Fruit fly (Drosophila melanogaster): Measurements from ENCODE around the gene CG42762.

The CG42762 gene

dm6 chr2L:8164219-8164618 lies 20.4 kb upstream of the CG42762 start (continued):
- TF ChIP-seq BEAF-32 (GFP tag; optimal IDR thresholded peaks at IDR 0.05) (no peak), CG11093 (GFP tag; IDR thresholded peaks at IDR 0.05) (no peak; the same call in 2 of the 3 replicates), CG2202 (tag; optimal IDR thresholded peaks at IDR 0.05) (peak; percentile 92), CG6175 (GFP tag; IDR thresholded peaks at IDR 0.05) (no peak), ttk (GFP tag; IDR thresholded peaks at IDR 0.05) (no peak), CG7556 (GFP tag; optimal IDR thresholded peaks at IDR 0.05) (peak; percentile 82), CG33213 (GFP tag; optimal IDR thresholded peaks at IDR 0.05) (peak; percentile 85), pfk (GFP tag; optimal IDR thresholded peaks at IDR 0.05) (peak; percentile 68), Sry-δ (GFP tag; optimal IDR thresholded peaks at IDR 0.05) (peak; percentile 31), lola (GFP tag; optimal IDR thresholded peaks at IDR 0.05) (peak in 1 of 3 experiments; percentile 78), Atf-2 (GFP tag; optimal IDR thresholded peaks at IDR 0.05) (peak; percentile 65), chinmo (GFP tag; IDR thresholded peaks at IDR 0.05; ENCODE audit: partially characterized antibody) (no peak), CG13296 (GFP tag; optimal IDR thresholded peaks at IDR 0.05) (peak; percentile 67), CG5245 (GFP tag; optimal IDR thresholded peaks at IDR 0.05) (peak; percentile 66), Ssrp (tag; optimal IDR thresholded peaks at IDR 0.05) (peak; percentile 51), CG3838 (GFP tag; optimal IDR thresholded peaks at IDR 0.05) (peak; percentile 71), Hmr (GFP tag; optimal IDR thresholded peaks at IDR 0.05) (peak; percentile 81), mld (GFP tag; IDR thresholded peaks at IDR 0.05; ENCODE audit: partially characterized antibody) (no peak), CG1792 (GFP tag; optimal IDR thresholded peaks at IDR 0.05) (peak; percentile 80), slou (GFP tag; optimal IDR thresholded peaks at IDR 0.05) (peak; percentile 18), seq (GFP tag; IDR thresholded peaks at IDR 0.05) (peak; percentile 41; the same call in 1 of the 2 replicates), CG30431 (GFP tag; optimal IDR thresholded peaks at IDR 0.05) (peak; percentile 70), ara (GFP tag; IDR thresholded peaks at IDR 0.05) (peak; percentile 84), ap (GFP tag; IDR thresholded peaks at IDR 0.05) (peak; percentile 56), bigmax (GFP tag; optimal IDR thresholded peaks at IDR 0.05) (peak; percentile 39), Stat92E (GFP tag; optimal IDR thresholded peaks at IDR 0.05) (peak in 1 of 3 experiments; percentile 33), CG14965 (GFP tag; optimal IDR thresholded peaks at IDR 0.05; ENCODE audit: borderline replicate concordance) (peak; percentile 64), nerfin-1 (tag; optimal IDR thresholded peaks at IDR 0.05) (peak; percentile 78), Fer2 (tag; optimal IDR thresholded peaks at IDR 0.05) (peak; percentile 54), D (optimal IDR thresholded peaks at IDR 0.05) (no peak), D (GFP tag; optimal IDR thresholded peaks at IDR 0.05) (peak; percentile 88), CG17612 (GFP tag; IDR thresholded peaks at IDR 0.05) (0 out of 2 replicates have a peak, but pooled peaks have one; percentile 27), Dek (tag; optimal IDR thresholded peaks at IDR 0.05) (peak; percentile 48), CG32767 (GFP tag; IDR thresholded peaks at IDR 0.05) (peak; percentile 53; the same call in 1 of the 2 replicates), org-1 (GFP tag; optimal IDR thresholded peaks at IDR 0.05) (peak; percentile 82), grau (tag; optimal IDR thresholded peaks at IDR 0.05) (peak; percentile 48), CG12659 (GFP tag; optimal IDR thresholded peaks at IDR 0.05) (peak; percentile 73), Ada2b (GFP tag; IDR thresholded peaks at IDR 0.05) (no peak), CG13624 (GFP tag; optimal IDR thresholded peaks at IDR 0.05) (peak; percentile 1), Sry-β (GFP tag; optimal IDR thresholded peaks at IDR 0.05) (peak; percentile 76), CG14710 (tag; optimal IDR thresholded peaks at IDR 0.05) (peak; percentile 88), CG12391 (tag; optimal IDR thresholded peaks at IDR 0.05) (peak; percentile 54), CG8388 (GFP tag; optimal IDR thresholded peaks at IDR 0.05) (peak; percentile 69), cato (GFP tag; optimal IDR thresholded peaks at IDR 0.05; ENCODE audit: borderline replicate concordance) (peak; percentile 43), CG8944 (GFP tag; optimal IDR thresholded peaks at IDR 0.05) (peak; percentile 61), maf-S (GFP tag; optimal IDR thresholded peaks at IDR 0.05) (peak; percentile 63), cad (GFP tag; optimal IDR thresholded peaks at IDR 0.05) (no peak), insv (GFP tag; optimal IDR thresholded peaks at IDR 0.05) (peak in 1 of 2 experiments; percentile 47), Tbp (GFP tag; optimal IDR thresholded peaks at IDR 0.05) (no peak), Pdp1 (GFP tag; optimal IDR thresholded peaks at IDR 0.05) (peak; percentile 29 to 63)
